Fruit fly (Drosophila melanogaster) whole organism, adult: ENCODE data around the gene sty.

ENCODE experiments used
- CG12768 ChIP-seq: fragments of 200-800 bp; sonication (Bioruptor generic); optimal IDR thresholded peaks from 2 replicates; lab custom pipeline; 2017; ENCODE audit warnings: missing biosample characterization, missing genetic modification characterization, mild to moderate bottlenecking, moderate library complexity, missing genetic modification reagents
- CG33017 ChIP-seq: fragments of 200-800 bp; sonication (Bioruptor generic); optimal IDR thresholded peaks from 2 replicates; lab custom pipeline; 2018; ENCODE audit warnings: missing biosample characterization, mild to moderate bottlenecking, missing genetic modification characterization, moderate library complexity
- CG7045 ChIP-seq: fragments of 200-800 bp; sonication (Bioruptor generic); optimal IDR thresholded peaks from 2 replicates; lab custom pipeline; 2017; ENCODE audit warnings: missing biosample characterization, mild to moderate bottlenecking, missing genetic modification characterization
- Crg-1 ChIP-seq: fragments of 200-800 bp; sonication (Bioruptor generic); optimal IDR thresholded peaks from 2 replicates; lab custom pipeline; 2016; ENCODE audit warnings: missing biosample characterization, missing genetic modification characterization
- Mnt ChIP-seq: fragments of 200-800 bp; sonication (Bioruptor generic); optimal IDR thresholded peaks from 2 replicates; lab custom pipeline; 2016; ENCODE audit warnings: missing biosample characterization, mild to moderate bottlenecking, missing genetic modification characterization
- cic ChIP-seq: fragments of 200-800 bp; sonication (Bioruptor generic); optimal IDR thresholded peaks from 2 replicates; lab custom pipeline; 2017; ENCODE audit warnings: missing biosample characterization, mild to moderate bottlenecking, missing genetic modification characterization, moderate library complexity
- cnc ChIP-seq, 2 experiments: fragments of >200 bp; optimal IDR thresholded peaks; 2 replicates each; lab custom pipeline; 2017
- tj ChIP-seq: fragments of 200-800 bp; sonication (Bioruptor generic); optimal IDR thresholded peaks from 3 replicates; lab custom pipeline; 2017; ENCODE audit warnings: missing biosample characterization, mild to moderate bottlenecking, missing genetic modification characterization, moderate library complexity

DNA sequence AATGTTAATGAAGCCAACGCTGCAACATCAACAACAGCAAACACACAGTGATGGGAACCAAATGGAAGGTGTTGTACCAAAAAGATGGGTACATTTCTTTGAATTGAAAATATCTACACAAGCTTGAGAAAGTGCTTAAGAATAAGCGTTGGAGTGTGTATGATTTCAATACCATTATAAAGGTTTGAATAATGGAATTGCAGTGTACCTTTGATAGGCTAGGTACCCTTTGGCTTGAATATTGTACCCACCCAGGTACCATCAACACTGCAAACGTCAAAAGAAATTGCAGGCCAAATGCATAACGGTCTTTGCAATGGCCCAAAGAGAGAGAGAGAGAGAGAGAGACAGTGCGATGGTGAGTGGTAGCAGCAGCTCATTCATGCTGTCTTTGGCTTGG lies 27.9 kb upstream of the sty start:
- TF ChIP-seq Mnt (GFP tag; lab: Kevin White, UChicago) (no peak), cic (no peak), cnc (optimal IDR thresholded peaks at IDR 0.05; lab: Kevin White, UChicago) (no peak), CG7045 (GFP tag; lab: Kevin White, UChicago) (no peak), tj (no peak), CG33017 (tag; lab: Kevin White, UChicago) (no peak), Crg-1 (no peak), CG12768 (GFP tag; lab: Kevin White, UChicago) (no peak)
